Worm (Caenorhabditis elegans): Measurements from ENCODE around the gene C33G8.2.

DNA sequence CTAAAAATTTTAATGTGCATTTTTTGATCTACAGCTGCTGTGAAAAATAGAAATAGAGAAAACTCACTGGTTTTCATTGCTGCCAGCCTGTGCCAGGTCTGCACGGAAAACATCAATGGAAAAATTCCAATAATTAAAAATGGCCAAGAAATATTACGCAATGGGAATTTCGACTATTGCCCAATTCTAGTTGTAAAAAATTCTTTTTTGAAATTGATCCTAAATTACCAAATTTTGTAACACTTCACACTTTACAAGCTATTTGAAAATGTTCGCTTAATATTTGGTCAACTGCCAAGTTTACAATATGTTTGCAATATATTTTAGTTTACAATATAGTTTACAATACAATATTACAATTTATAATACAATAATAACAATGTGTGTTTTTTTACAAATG, 8.8 kb upstream of the C33G8.2 start:
- TF ChIP-seq fos-1 (tag; optimal IDR thresholded peaks at IDR 0.05), result no peak
- TF ChIP-seq jun-1 (tag; optimal IDR thresholded peaks at IDR 0.05), result no peak
- TF ChIP-seq ceh-90 (tag; optimal IDR thresholded peaks at IDR 0.05), result no peak
- TF ChIP-seq nhr-28 (tag; optimal IDR thresholded peaks at IDR 0.05), result no peak
- TF ChIP-seq aly-2 (tag; optimal IDR thresholded peaks at IDR 0.05), result no peak
- TF ChIP-seq pag-3 (tag; optimal IDR thresholded peaks at IDR 0.05; ENCODE audit: borderline replicate concordance, insufficient read depth), result no peak
- no peak for TF ChIP-seq grh-1 (GFP tag; IDR thresholded peaks at IDR 0.05)
- no peak for TF ChIP-seq elt-3 (tag; optimal IDR thresholded peaks at IDR 0.05)
- no peak for TF ChIP-seq nhr-237 (tag; optimal IDR thresholded peaks at IDR 0.05)
- no peak for TF ChIP-seq lin-39 (tag; optimal IDR thresholded peaks at IDR 0.05)
- no peak for TF ChIP-seq unc-62 (GFP tag; optimal IDR thresholded peaks at IDR 0.05)
- no peak for TF ChIP-seq mdl-1 (tag; optimal IDR thresholded peaks at IDR 0.05)

Measured in whole organism, L1 larva.